Fruit fly (Drosophila melanogaster) whole organism: ENCODE results near the gene Shal.

ENCODE experiments used
- CG8478 ChIP-seq: fragments of >200 bp; optimal IDR thresholded peaks from 2 replicates; lab custom pipeline; 2018; ENCODE audit warnings: inconsistent platforms
- Dll ChIP-seq: fragments of >200 bp; optimal IDR thresholded peaks from 2 replicates; lab custom pipeline; 2017
- usp ChIP-seq: fragments of >200 bp; optimal IDR thresholded peaks from 2 replicates; lab custom pipeline; 2017; ENCODE audit warnings: missing biosample characterization, missing genetic modification characterization, mixed read lengths

DNA sequence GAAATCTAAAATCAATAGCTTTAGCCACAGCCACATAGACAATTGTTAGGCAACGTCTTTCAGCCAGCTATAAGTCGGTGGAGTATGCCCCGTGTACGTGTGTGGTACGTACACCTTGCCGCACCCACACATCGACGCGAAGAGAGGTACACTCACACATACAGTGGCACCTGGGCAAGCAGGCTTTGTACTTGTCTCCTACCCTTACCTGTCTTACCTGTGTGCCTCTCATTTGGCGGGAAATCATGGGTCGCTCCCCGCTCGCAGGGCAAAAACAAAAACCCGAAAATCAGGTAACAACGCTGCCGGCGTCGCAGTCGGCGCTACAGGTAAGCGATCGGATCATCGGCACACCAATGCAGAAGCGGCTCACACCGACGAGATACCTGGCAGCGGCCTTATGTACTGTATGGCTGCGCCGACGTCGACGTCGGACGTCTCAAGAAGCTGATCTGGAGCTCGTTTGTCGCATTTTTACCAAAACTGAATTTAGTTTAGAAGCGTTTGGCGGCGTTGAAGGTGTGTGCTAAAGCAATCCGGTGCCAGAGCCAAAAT is 22.1 kb downstream of the Shal start:
- TF ChIP-seq usp (GFP tag; lab: Kevin White, UChicago) (no peak), CG8478 (lab: Kevin White, UChicago) (no peak), Dll (lab: Kevin White, UChicago) (no peak)
